Worm (Caenorhabditis elegans) whole organism, L4 larva: ENCODE measurements around the gene T19D12.10.

ENCODE experiments used
- D1046.2 ChIP-seq: fragments of 200-800 bp; sonication (Bioruptor generic); IDR thresholded peaks from 2 replicates; pipeline ENCODE4 v1.3.6; 2022; ENCODE audit warnings: missing genetic modification characterization, missing compliant biosample characterization
- R02D3.7 ChIP-seq: fragments of 150-350 bp; sonication (generic microtip); optimal IDR thresholded peaks from 3 replicates; lab custom pipeline; 2014; ENCODE audit warnings: missing biosample characterization, missing genetic modification characterization
- T26A8.4 ChIP-seq: fragments of 200-800 bp; sonication (Bioruptor generic); IDR thresholded peaks from 2 replicates; pipeline ENCODE4 v1.3.6; 2022; ENCODE audit warnings: missing genetic modification characterization, missing compliant biosample characterization
- Y105C5A.15 ChIP-seq: fragments of 200-800 bp; sonication (Bioruptor generic); IDR thresholded peaks from 2 replicates; pipeline ENCODE4 v1.3.6; 2022; ENCODE audit warnings: missing genetic modification characterization, missing compliant biosample characterization
- Y48G9A.11 ChIP-seq: fragments of 200-800 bp; sonication (Bioruptor generic); IDR thresholded peaks from 2 replicates; pipeline ENCODE4 v1.3.6; 2022; ENCODE audit warnings: missing genetic modification reagents, missing genetic modification characterization, missing compliant biosample characterization
- ZK337.2 ChIP-seq: fragments of 200-800 bp; sonication (Bioruptor generic); IDR thresholded peaks from 2 replicates; pipeline ENCODE4 v1.3.6; 2022; ENCODE audit warnings: missing genetic modification reagents, missing genetic modification characterization, missing compliant biosample characterization
- ZK546.5 ChIP-seq, 2 experiments: sonication (generic microtip); optimal IDR thresholded peaks; 2 replicates each; lab custom pipeline; 2017; ENCODE audit warnings: missing biosample characterization in 2 of 2, missing genetic modification characterization in 2 of 2
- aha-1 ChIP-seq: fragments of 150-350 bp; peaks from one replicate; lab custom pipeline; 2014; ENCODE audit warnings: missing biosample characterization, missing genetic modification characterization
- ceh-28 ChIP-seq: fragments of 150-350 bp; optimal IDR thresholded peaks from 2 replicates; lab custom pipeline; 2014; ENCODE audit warnings: missing biosample characterization, missing genetic modification reagents, missing genetic modification characterization
- ceh-32 ChIP-seq: sonication (generic microtip); optimal IDR thresholded peaks from 2 replicates; lab custom pipeline; 2016; ENCODE audit warnings: mild to moderate bottlenecking, missing genetic modification characterization, missing compliant biosample characterization; ENCODE audit not compliant: poor library complexity
- ceh-44 ChIP-seq: fragments of 200-800 bp; sonication (Bioruptor generic); IDR thresholded peaks from 2 replicates; pipeline ENCODE4 v1.3.6; 2022; ENCODE audit warnings: missing genetic modification reagents, missing genetic modification characterization, missing compliant biosample characterization
- ceh-82 ChIP-seq: sonication (generic microtip); optimal IDR thresholded peaks from 2 replicates; lab custom pipeline; 2017; ENCODE audit warnings: missing biosample characterization, missing genetic modification characterization
- cey-2 ChIP-seq: sonication (generic microtip); optimal IDR thresholded peaks from 3 replicates; lab custom pipeline; 2017; ENCODE audit warnings: missing genetic modification characterization, mild to moderate bottlenecking, missing compliant biosample characterization, antibody characterized with exemption, borderline replicate concordance; ENCODE audit not compliant: insufficient read depth
- daf-16 ChIP-seq, 3 experiments: sonication (generic microtip); optimal IDR thresholded peaks; 2 replicates each; lab custom pipeline; 2016 to 2017; ENCODE audit warnings: missing genetic modification characterization in 3 of 3, missing genetic modification reagents in 3 of 3, mild to moderate bottlenecking in 2 of 3, missing compliant biosample characterization in 2 of 3, missing biosample characterization in 1 of 3, moderate library complexity in 1 of 3
- daf-8 ChIP-seq: fragments of 200-800 bp; sonication (Bioruptor generic); IDR thresholded peaks from 2 replicates; pipeline ENCODE4 v1.3.6; 2022; ENCODE audit warnings: missing genetic modification characterization, missing compliant biosample characterization
- dmd-6 ChIP-seq: fragments of 200-800 bp; sonication (Bioruptor generic); IDR thresholded peaks from 2 replicates; pipeline ENCODE4 v1.3.6; 2022; ENCODE audit warnings: missing genetic modification reagents, missing genetic modification characterization, missing compliant biosample characterization
- dve-1 ChIP-seq: sonication (generic microtip); optimal IDR thresholded peaks from 2 replicates; lab custom pipeline; 2017; ENCODE audit warnings: antibody characterized with exemption, mild to moderate bottlenecking, missing genetic modification characterization, missing compliant biosample characterization; ENCODE audit not compliant: insufficient read depth
- egl-27 ChIP-seq: sonication (generic microtip); optimal IDR thresholded peaks from 3 replicates; lab custom pipeline; 2017; ENCODE audit warnings: missing biosample characterization, missing genetic modification reagents, missing genetic modification characterization
- egl-43 ChIP-seq: fragments of 200-800 bp; sonication (Bioruptor generic); IDR thresholded peaks from 2 replicates; pipeline ENCODE4 v1.3.6; 2022; ENCODE audit warnings: missing genetic modification reagents, missing genetic modification characterization, missing compliant biosample characterization
- hlh-11 ChIP-seq: fragments of 200-800 bp; sonication (Bioruptor generic); optimal IDR thresholded peaks from 2 replicates; lab custom pipeline; 2018; ENCODE audit warnings: mild to moderate bottlenecking, missing genetic modification characterization, missing compliant biosample characterization
- hlh-30 ChIP-seq: sonication (generic microtip); optimal IDR thresholded peaks from 2 replicates; lab custom pipeline; 2017; ENCODE audit warnings: antibody characterized with exemption, mild to moderate bottlenecking, missing genetic modification characterization, missing compliant biosample characterization; ENCODE audit not compliant: insufficient read depth
- lin-1 ChIP-seq: fragments of 200-800 bp; sonication (Bioruptor generic); IDR thresholded peaks from 2 replicates; pipeline ENCODE4 v1.3.6; 2022; ENCODE audit warnings: missing genetic modification reagents, missing genetic modification characterization, missing compliant biosample characterization
- lin-29 ChIP-seq: fragments of 200-800 bp; sonication (Bioruptor generic); IDR thresholded peaks from 2 replicates; pipeline ENCODE4 v1.3.6; 2022; ENCODE audit warnings: missing genetic modification reagents, missing genetic modification characterization, missing compliant biosample characterization
- mdt-29 ChIP-seq: fragments of 200-800 bp; sonication (Bioruptor generic); IDR thresholded peaks from 2 replicates; pipeline ENCODE4 v1.3.6; 2022; ENCODE audit warnings: missing genetic modification reagents, missing genetic modification characterization, missing compliant biosample characterization
- mes-2 ChIP-seq: sonication (generic microtip); optimal IDR thresholded peaks from 2 replicates; lab custom pipeline; 2016; ENCODE audit warnings: missing genotype, mild to moderate bottlenecking, missing genetic modification characterization, missing compliant biosample characterization; ENCODE audit not compliant: poor library complexity, severe bottlenecking
- nhr-11 ChIP-seq: fragments of 150-350 bp; optimal IDR thresholded peaks from 2 replicates; lab custom pipeline; 2014; ENCODE audit warnings: missing biosample characterization, missing genetic modification characterization
- nhr-28 ChIP-seq: fragments of 150-350 bp; optimal IDR thresholded peaks from 2 replicates; lab custom pipeline; 2014; ENCODE audit warnings: missing biosample characterization, missing genetic modification characterization
- nhr-42 ChIP-seq: fragments of 200-800 bp; sonication (Bioruptor generic); IDR thresholded peaks from 2 replicates; pipeline ENCODE4 v1.3.6; 2022; ENCODE audit warnings: missing genetic modification characterization, missing compliant biosample characterization
- php-3 ChIP-seq: fragments of 200-800 bp; sonication (Bioruptor generic); IDR thresholded peaks from 2 replicates; pipeline ENCODE4 v1.3.6; 2022; ENCODE audit warnings: missing genetic modification reagents, missing genetic modification characterization, missing compliant biosample characterization
- pqm-1 ChIP-seq: sonication (generic microtip); optimal IDR thresholded peaks from 2 replicates; lab custom pipeline; 2017; ENCODE audit warnings: missing biosample characterization, missing genetic modification characterization
- set-16 ChIP-seq: fragments of 200-800 bp; sonication (Bioruptor generic); IDR thresholded peaks from 2 replicates; pipeline ENCODE4 v1.3.6; 2022; ENCODE audit warnings: missing genetic modification reagents, missing genetic modification characterization, missing compliant biosample characterization
- snpc-1.2 ChIP-seq: fragments of 200-800 bp; sonication (Bioruptor generic); IDR thresholded peaks from 2 replicates; pipeline ENCODE4 v1.3.6; 2022; ENCODE audit warnings: missing genetic modification reagents, missing genetic modification characterization, missing compliant biosample characterization
- spr-1 ChIP-seq: sonication (generic microtip); optimal IDR thresholded peaks from 2 replicates; lab custom pipeline; 2016; ENCODE audit warnings: mild to moderate bottlenecking, missing genetic modification characterization, missing compliant biosample characterization
- tra-1 ChIP-seq: fragments of 200-800 bp; sonication (Bioruptor generic); IDR thresholded peaks from 2 replicates; pipeline ENCODE4 v1.3.6; 2022; ENCODE audit warnings: missing genetic modification reagents, missing genetic modification characterization, missing compliant biosample characterization
- unc-62 ChIP-seq, 3 experiments: fragments of 150-350 bp in 1 of 3; sonication (generic microtip); optimal IDR thresholded peaks in 2 of 3; peaks in 1 of 3; 1 replicate in 1 of 3; 2 replicates in 2 of 3; lab custom pipeline; 2014 to 2017; ENCODE audit warnings: missing biosample characterization in 3 of 3, missing genetic modification characterization in 3 of 3, missing genetic modification reagents in 3 of 3, missing genotype in 1 of 3
- vab-7 ChIP-seq: fragments of 200-800 bp; sonication (Bioruptor generic); IDR thresholded peaks from 2 replicates; pipeline ENCODE4 v1.3.6; 2022; ENCODE audit warnings: missing genetic modification reagents, missing genetic modification characterization, missing compliant biosample characterization
- zfp-3 ChIP-seq: fragments of 200-800 bp; sonication (Bioruptor generic); conservative IDR thresholded peaks from 2 replicates; pipeline ENCODE4 v1.3.6; 2022; ENCODE audit warnings: missing genetic modification reagents, missing genetic modification characterization, missing compliant biosample characterization
- zip-2 ChIP-seq: fragments of 150-350 bp; optimal IDR thresholded peaks from 2 replicates; lab custom pipeline; 2014; ENCODE audit warnings: missing biosample characterization, missing genetic modification characterization

The T19D12.10 gene

DNA sequence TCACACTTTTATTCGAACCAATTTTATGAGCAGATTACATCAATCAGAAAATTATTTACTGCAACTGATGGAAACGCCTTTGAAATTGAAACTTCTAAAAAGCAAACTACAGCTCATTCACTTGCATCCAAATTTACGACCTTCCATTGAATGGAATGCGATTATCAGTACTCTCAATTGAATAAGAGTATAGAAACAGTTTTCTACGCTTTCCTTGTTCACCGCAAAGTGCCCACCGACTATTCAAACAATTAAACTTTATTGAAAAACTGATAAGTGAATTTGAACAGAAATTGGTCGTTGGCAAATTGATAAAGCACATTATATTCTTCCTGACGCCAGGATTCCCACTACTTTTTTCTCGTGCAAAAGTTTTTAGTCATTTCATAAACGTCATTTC lies 7.2 kb upstream of the T19D12.10 start:
- no peak for TF ChIP-seq ZK546.5 (tag; optimal IDR thresholded peaks at IDR 0.05; lab: Kevin White, UChicago)
- TF ChIP-seq pqm-1 (tag; lab: Kevin White, UChicago) = peak; percentile 95
- peak; percentile 64; the same call in 1 of the 2 replicates for TF ChIP-seq dmd-6 (GFP tag; lab: Robert Waterston, UW)
- no peak for TF ChIP-seq lin-29
- peak; percentile 89; the same call in 1 of the 2 replicates for TF ChIP-seq php-3 (GFP tag; lab: Robert Waterston, UW)
- TF ChIP-seq zip-2 (tag; lab: Kevin White, UChicago) = no peak
- no peak for TF ChIP-seq set-16 (GFP tag; lab: Robert Waterston, UW)
- TF ChIP-seq vab-7 = no peak
- TF ChIP-seq ceh-32 (tag; lab: Kevin White, UChicago) = no peak
- TF ChIP-seq D1046.2 (GFP tag; lab: Robert Waterston, UW) = no peak
- TF ChIP-seq mdt-29 (GFP tag; lab: Robert Waterston, UW) = no peak
- TF ChIP-seq dve-1 (tag; lab: Kevin White, UChicago) = peak; percentile 29
- no peak for TF ChIP-seq lin-1 (GFP tag; lab: Robert Waterston, UW)
- peak; percentile 51 for TF ChIP-seq aha-1 (tag; lab: Kevin White, UChicago)
- TF ChIP-seq T26A8.4 (GFP tag; lab: Robert Waterston, UW) = no peak
- no peak for TF ChIP-seq ceh-82 (tag; lab: Kevin White, UChicago)
- TF ChIP-seq tra-1 (GFP tag; lab: Robert Waterston, UW) = 0 out of 2 replicates have a peak, but pooled peaks have one; percentile 51
- no peak for TF ChIP-seq unc-62 (GFP tag; optimal IDR thresholded peaks at IDR 0.05 in 1 of 2; lab: Kevin White, UChicago)
- no peak for TF ChIP-seq unc-62 (tag; optimal IDR thresholded peaks at IDR 0.05; lab: Kevin White, UChicago)
- TF ChIP-seq nhr-42 (GFP tag; lab: Robert Waterston, UW) = no peak
- TF ChIP-seq egl-27 (tag; lab: Kevin White, UChicago) = no peak
- TF ChIP-seq ZK337.2 (GFP tag; lab: Robert Waterston, UW) = no peak
- no peak for TF ChIP-seq Y105C5A.15 (GFP tag; lab: Robert Waterston, UW)
- peak; percentile 72 for TF ChIP-seq nhr-28
- TF ChIP-seq Y48G9A.11 (GFP tag; lab: Robert Waterston, UW) = no peak
- peak; percentile 62 for TF ChIP-seq hlh-11 (tag; lab: Kevin White, UChicago)
- no peak for TF ChIP-seq cey-2 (tag; lab: Kevin White, UChicago)
- TF ChIP-seq ceh-28 (tag; lab: Kevin White, UChicago) = no peak

DNA sequence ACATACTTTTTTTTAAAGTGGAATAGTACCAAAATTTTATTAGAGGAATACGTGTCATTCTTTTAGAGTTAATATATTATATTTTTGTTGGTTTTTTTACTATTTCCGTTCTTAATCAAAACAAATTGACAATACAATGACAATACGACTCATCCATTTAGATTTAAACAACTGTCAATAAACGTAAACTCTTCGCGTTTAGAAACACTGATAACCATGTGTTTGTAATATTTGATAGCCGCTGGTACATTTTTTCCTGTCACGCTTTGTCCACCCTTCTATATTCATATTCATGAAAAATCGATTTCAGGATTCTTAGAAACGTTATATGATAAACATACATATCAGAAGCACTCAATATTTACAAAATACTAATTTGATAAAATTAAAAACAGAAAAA lies 5.1 kb upstream of the T19D12.10 start:
- TF ChIP-seq snpc-1.2 (GFP tag; lab: Robert Waterston, UW) (no peak), mdt-29 (GFP tag; lab: Robert Waterston, UW) (no peak), hlh-30 (no peak), daf-8 (GFP tag; lab: Robert Waterston, UW) (no peak), nhr-11 (tag; lab: Kevin White, UChicago) (no peak), egl-43 (GFP tag; lab: Robert Waterston, UW) (no peak), dve-1 (tag; lab: Kevin White, UChicago) (peak; percentile 52), R02D3.7 (tag; lab: Kevin White, UChicago) (no peak), ceh-44 (GFP tag; lab: Robert Waterston, UW) (no peak), dmd-6 (GFP tag; lab: Robert Waterston, UW) (peak; percentile 42; the same call in 1 of the 2 replicates), zfp-3 (GFP tag; lab: Robert Waterston, UW) (no peak), unc-62 (GFP tag; optimal IDR thresholded peaks at IDR 0.05 in 1 of 2; lab: Kevin White, UChicago) (no peak), unc-62 (tag; optimal IDR thresholded peaks at IDR 0.05; lab: Kevin White, UChicago) (no peak), spr-1 (no peak), daf-16 (GFP tag; optimal IDR thresholded peaks at IDR 0.05; lab: Kevin White, UChicago) (no peak), daf-16 (tag; optimal IDR thresholded peaks at IDR 0.05; lab: Kevin White, UChicago) (peak; percentile 66), Y48G9A.11 (GFP tag; lab: Robert Waterston, UW) (no peak), mes-2 (tag; lab: Kevin White, UChicago) (no peak)
